Worm (Caenorhabditis elegans): ENCODE measurements around the gene imb-2.

DNA sequence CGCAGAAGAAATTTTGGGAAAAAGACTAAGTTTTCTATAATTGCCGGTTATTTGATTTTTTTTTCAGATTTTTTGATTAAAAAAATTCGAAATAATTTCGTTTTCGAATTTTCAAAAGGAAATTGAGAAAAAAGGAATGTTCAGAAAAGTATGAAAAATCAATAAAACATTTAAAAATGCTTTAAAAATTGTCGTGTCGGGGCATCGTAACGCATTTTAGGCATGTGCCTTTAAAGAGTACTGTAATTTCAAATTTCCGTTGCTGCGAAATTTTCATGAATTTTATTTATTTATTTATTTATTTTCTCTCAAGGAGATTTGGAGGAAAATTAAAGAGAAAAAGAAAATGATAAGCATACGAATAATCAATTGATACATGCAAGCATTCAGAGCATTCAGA, 48.2 kb downstream of the imb-2 start:
- TF ChIP-seq ama-1 (optimal IDR thresholded peaks at IDR 0.05) (no peak), C08G9.2 (tag; optimal IDR thresholded peaks at IDR 0.05) (no peak), fax-1 (tag; optimal IDR thresholded peaks at IDR 0.05) (no peak), pag-3 (tag; optimal IDR thresholded peaks at IDR 0.05; ENCODE audit: borderline replicate concordance) (no peak), ztf-16 (tag; optimal IDR thresholded peaks at IDR 0.05) (no peak)
